Fruit fly (Drosophila melanogaster) whole organism, embryonic: Measurements from ENCODE around the gene CG14647.

Experiments used
- ATbp ChIP-seq: fragments of 200-800 bp; sonication (Bioruptor generic); optimal IDR thresholded peaks from 2 replicates; lab custom pipeline; 2017; ENCODE audit warnings: missing biosample characterization, mild to moderate bottlenecking, missing genetic modification characterization, missing genetic modification reagents
- Bgb ChIP-seq: fragments of 200-800 bp; sonication (Bioruptor generic); IDR thresholded peaks from 2 replicates; pipeline ENCODE4 v1.3.6; 2022; ENCODE audit warnings: missing biosample characterization, missing genetic modification characterization; ENCODE audit not compliant: partially characterized antibody
- Blimp-1 ChIP-seq: fragments of 200-800 bp; sonication (Bioruptor generic); optimal IDR thresholded peaks from 3 replicates; lab custom pipeline; 2018; ENCODE audit warnings: missing biosample characterization, missing genetic modification characterization, mild to moderate bottlenecking, moderate library complexity, missing genetic modification reagents
- C15 ChIP-seq: fragments of 200-800 bp; sonication (Bioruptor generic); IDR thresholded peaks from 3 replicates; pipeline ENCODE4 v1.3.6; 2022; ENCODE audit warnings: missing biosample characterization, missing genetic modification characterization
- CG12219 ChIP-seq: fragments of 200-800 bp; sonication (Bioruptor generic); optimal IDR thresholded peaks from 3 replicates; lab custom pipeline; 2018; ENCODE audit warnings: missing biosample characterization, mild to moderate bottlenecking, missing genetic modification characterization
- CG12236 ChIP-seq: fragments of 200-800 bp; sonication (Bioruptor generic); optimal IDR thresholded peaks from 2 replicates; lab custom pipeline; 2016; ENCODE audit warnings: missing biosample characterization, missing genetic modification characterization
- CG12299 ChIP-seq: fragments of 200-800 bp; sonication (Bioruptor generic); optimal IDR thresholded peaks from 2 replicates; lab custom pipeline; 2018; ENCODE audit warnings: missing biosample characterization, mild to moderate bottlenecking, missing genetic modification characterization
- CG1233 ChIP-seq: fragments of 200-800 bp; sonication (Bioruptor generic); optimal IDR thresholded peaks from 4 replicates; lab custom pipeline; 2018; ENCODE audit warnings: missing biosample characterization, mild to moderate bottlenecking, missing genetic modification characterization
- CG14441 ChIP-seq: fragments of 200-800 bp; sonication (Bioruptor generic); IDR thresholded peaks from 2 replicates; pipeline ENCODE4 v1.3.6; 2022; ENCODE audit warnings: missing biosample characterization, missing genetic modification characterization
- CG14667 ChIP-seq: fragments of 200-800 bp; sonication (Bioruptor generic); IDR thresholded peaks from 2 replicates; pipeline ENCODE4 v1.3.6; 2022; ENCODE audit warnings: missing biosample characterization, missing genetic modification characterization
- CG16813 ChIP-seq: fragments of 200-800 bp; sonication (Bioruptor generic); IDR thresholded peaks from 3 replicates; pipeline ENCODE4 v1.3.6; 2022; ENCODE audit warnings: missing biosample characterization, missing genetic modification characterization; ENCODE audit not compliant: partially characterized antibody
- CG16863 ChIP-seq: fragments of 200-800 bp; sonication (Bioruptor generic); optimal IDR thresholded peaks from 3 replicates; lab custom pipeline; 2016; ENCODE audit warnings: missing biosample characterization, missing genetic modification characterization
- CG17361 ChIP-seq: fragments of 200-800 bp; sonication (Bioruptor generic); IDR thresholded peaks from 3 replicates; pipeline ENCODE4 v1.3.6; 2022; ENCODE audit warnings: missing biosample characterization, missing genetic modification characterization
- CG1832 ChIP-seq: fragments of 200-800 bp; sonication (Bioruptor generic); optimal IDR thresholded peaks from 2 replicates; lab custom pipeline; 2017; ENCODE audit warnings: missing biosample characterization, mild to moderate bottlenecking, missing genetic modification characterization, inconsistent platforms
- CG18619 ChIP-seq: fragments of 200-800 bp; sonication (Bioruptor generic); optimal IDR thresholded peaks from 3 replicates; lab custom pipeline; 2017; ENCODE audit warnings: missing biosample characterization, mild to moderate bottlenecking, missing genetic modification characterization
- CG2678 ChIP-seq: fragments of 200-800 bp; sonication (Bioruptor generic); optimal IDR thresholded peaks from 3 replicates; lab custom pipeline; 2019; ENCODE audit warnings: missing biosample characterization, mild to moderate bottlenecking, missing genetic modification characterization, moderate library complexity
- CG32767 ChIP-seq: fragments of 200-800 bp; sonication (Bioruptor generic); IDR thresholded peaks from 2 replicates; pipeline ENCODE4 v1.3.6; 2022; ENCODE audit warnings: missing biosample characterization, missing genetic modification characterization
- CG3281 ChIP-seq: fragments of 200-800 bp; sonication (Bioruptor generic); optimal IDR thresholded peaks from 3 replicates; lab custom pipeline; 2017; ENCODE audit warnings: missing biosample characterization, mild to moderate bottlenecking, missing genetic modification characterization
- CG3407 ChIP-seq: fragments of 200-800 bp; sonication (Bioruptor generic); optimal IDR thresholded peaks from 2 replicates; lab custom pipeline; 2018; ENCODE audit warnings: missing biosample characterization, mild to moderate bottlenecking, missing genetic modification characterization
- CG42726 ChIP-seq: fragments of 200-800 bp; sonication (Bioruptor generic); IDR thresholded peaks from 2 replicates; pipeline ENCODE4 v1.3.6; 2022; ENCODE audit warnings: missing biosample characterization, missing genetic modification characterization; ENCODE audit not compliant: partially characterized antibody
- CG7271 ChIP-seq: fragments of 200-800 bp; sonication (Bioruptor generic); optimal IDR thresholded peaks from 2 replicates; lab custom pipeline; 2018; ENCODE audit warnings: missing biosample characterization, mild to moderate bottlenecking, missing genetic modification characterization, moderate library complexity
- CG7839 ChIP-seq: fragments of 200-800 bp; sonication (Bioruptor generic); optimal IDR thresholded peaks from 3 replicates; lab custom pipeline; 2018; ENCODE audit warnings: missing biosample characterization, mild to moderate bottlenecking, missing genetic modification characterization, moderate library complexity
- CG8281 ChIP-seq: fragments of 200-800 bp; sonication (Bioruptor generic); optimal IDR thresholded peaks from 2 replicates; lab custom pipeline; 2018; ENCODE audit warnings: missing biosample characterization, mild to moderate bottlenecking, missing genetic modification characterization, moderate library complexity
- CHES-1-like ChIP-seq: fragments of 200-800 bp; sonication (Bioruptor generic); optimal IDR thresholded peaks from 2 replicates; lab custom pipeline; 2016; ENCODE audit warnings: missing biosample characterization, missing genetic modification characterization
- Ets65A ChIP-seq: fragments of 200-800 bp; sonication (Bioruptor generic); peaks from one replicate; lab custom pipeline; 2016; ENCODE audit warnings: missing biosample characterization, missing genetic modification characterization
- Meics ChIP-seq: fragments of 200-800 bp; sonication (Bioruptor generic); optimal IDR thresholded peaks from 2 replicates; lab custom pipeline; 2017; ENCODE audit warnings: missing biosample characterization, mild to moderate bottlenecking, missing genetic modification characterization
- NfI ChIP-seq: fragments of 200-800 bp; sonication (Bioruptor generic); optimal IDR thresholded peaks from 3 replicates; lab custom pipeline; 2018; ENCODE audit warnings: missing biosample characterization, mild to moderate bottlenecking, missing genetic modification characterization, moderate library complexity
- Side ChIP-seq: fragments of 200-800 bp; sonication (Bioruptor generic); optimal IDR thresholded peaks from 2 replicates; lab custom pipeline; 2016; ENCODE audit warnings: missing biosample characterization, missing genetic modification characterization
- Spps ChIP-seq: fragments of 200-800 bp; sonication (Bioruptor generic); optimal IDR thresholded peaks from 2 replicates; lab custom pipeline; 2018; ENCODE audit warnings: missing biosample characterization, mild to moderate bottlenecking, missing genetic modification characterization
- Usf ChIP-seq: fragments of 200-800 bp; sonication (Bioruptor generic); optimal IDR thresholded peaks from 2 replicates; lab custom pipeline; 2017; ENCODE audit warnings: missing genotype, missing biosample characterization, missing genetic modification characterization
- Xrp1 ChIP-seq: fragments of 200-800 bp; sonication (Bioruptor generic); IDR thresholded peaks from 2 replicates; pipeline ENCODE4 v1.3.6; 2022; ENCODE audit warnings: missing biosample characterization, missing genetic modification characterization
- ap ChIP-seq: fragments of 200-800 bp; sonication (Bioruptor generic); IDR thresholded peaks from 2 replicates; pipeline ENCODE4 v1.3.6; 2022; ENCODE audit warnings: missing biosample characterization, missing genetic modification characterization
- cas ChIP-seq: fragments of 200-800 bp; sonication (Bioruptor generic); IDR thresholded peaks from 2 replicates; pipeline ENCODE4 v1.3.6; 2022; ENCODE audit warnings: missing biosample characterization, missing genetic modification characterization
- disco-r ChIP-seq: fragments of 200-800 bp; sonication (Bioruptor generic); optimal IDR thresholded peaks from 2 replicates; lab custom pipeline; 2016; ENCODE audit warnings: missing biosample characterization, missing genetic modification characterization
- dmrt99B ChIP-seq: fragments of 200-800 bp; sonication (Bioruptor generic); optimal IDR thresholded peaks from 2 replicates; lab custom pipeline; 2018; ENCODE audit warnings: missing biosample characterization, mild to moderate bottlenecking, missing genetic modification characterization, moderate library complexity
- grn ChIP-seq: fragments of 200-800 bp; sonication (Bioruptor generic); optimal IDR thresholded peaks from 3 replicates; lab custom pipeline; 2017; ENCODE audit warnings: missing biosample characterization, missing genetic modification characterization
- gsb ChIP-seq: fragments of 200-800 bp; sonication (Bioruptor generic); IDR thresholded peaks from 2 replicates; pipeline ENCODE4 v1.3.6; 2022; ENCODE audit warnings: missing biosample characterization, missing genetic modification characterization
- hkb ChIP-seq, 2 experiments: fragments of 200-800 bp in 1 of 2; fragments of >200 bp in 1 of 2; sonication (Bioruptor generic) in 1 of 2; IDR thresholded peaks in 1 of 2; optimal IDR thresholded peaks in 1 of 2; 2 replicates each; pipeline versions ENCODE4 v1.3.6 to Lab custom; 2017 to 2022; ENCODE audit warnings: missing biosample characterization in 1 of 2, missing genetic modification characterization in 1 of 2
- ind ChIP-seq: fragments of 200-800 bp; sonication (Bioruptor generic); optimal IDR thresholded peaks from 3 replicates; lab custom pipeline; 2016; ENCODE audit warnings: missing biosample characterization, missing genetic modification characterization
- pb ChIP-seq: fragments of 200-800 bp; sonication (Bioruptor generic); optimal IDR thresholded peaks from 3 replicates; lab custom pipeline; 2016; ENCODE audit warnings: missing biosample characterization, missing genetic modification characterization
- pnt ChIP-seq: fragments of 200-800 bp; sonication (Bioruptor generic); optimal IDR thresholded peaks from 3 replicates; lab custom pipeline; 2016; ENCODE audit warnings: missing biosample characterization, missing genetic modification characterization
- sd ChIP-seq: fragments of 200-800 bp; sonication (Bioruptor generic); optimal IDR thresholded peaks from 3 replicates; lab custom pipeline; 2018; ENCODE audit warnings: missing biosample characterization, mild to moderate bottlenecking, missing genetic modification characterization, moderate library complexity
- sens-2 ChIP-seq: fragments of 200-800 bp; sonication (Bioruptor generic); IDR thresholded peaks from 2 replicates; pipeline ENCODE4 v1.3.6; 2022; ENCODE audit warnings: missing biosample characterization, missing genetic modification characterization
- seq ChIP-seq: fragments of 200-800 bp; sonication (Bioruptor generic); IDR thresholded peaks from 2 replicates; pipeline ENCODE4 v1.3.6; 2022; ENCODE audit warnings: missing biosample characterization, missing genetic modification characterization
- sima ChIP-seq: fragments of 200-800 bp; sonication (Bioruptor generic); optimal IDR thresholded peaks from 2 replicates; lab custom pipeline; 2016; ENCODE audit warnings: missing biosample characterization, missing genetic modification characterization
- tna ChIP-seq: fragments of 200-800 bp; sonication (Bioruptor generic); IDR thresholded peaks from 2 replicates; pipeline ENCODE4 v1.3.6; 2022; ENCODE audit warnings: missing biosample characterization, missing genetic modification characterization; ENCODE audit not compliant: partially characterized antibody
- trh ChIP-seq: fragments of 200-800 bp; sonication (Bioruptor generic); optimal IDR thresholded peaks from 2 replicates; lab custom pipeline; 2016; ENCODE audit warnings: missing biosample characterization, missing genetic modification characterization
- wor ChIP-seq: fragments of 200-800 bp; sonication (Bioruptor generic); IDR thresholded peaks from 2 replicates; pipeline ENCODE4 v1.3.6; 2022; ENCODE audit warnings: missing biosample characterization, missing genetic modification characterization
- zf30C ChIP-seq: fragments of 200-800 bp; sonication (Bioruptor generic); optimal IDR thresholded peaks from 3 replicates; lab custom pipeline; 2018; ENCODE audit warnings: missing biosample characterization, mild to moderate bottlenecking, missing genetic modification characterization

The CG14647 gene

dm6 chr3R:4381079-4381919 lies 19.0 kb upstream of the CG14647 start, which contains the start of gene Cont (continued):
- TF ChIP-seq dmrt99B (tag; lab: Kevin White, UChicago): no peak
- no peak for TF ChIP-seq CG12299
- no peak for TF ChIP-seq CG14667
- TF ChIP-seq CG32767: no peak
- TF ChIP-seq ap: no peak
- no peak for TF ChIP-seq Ets65A
- no peak for TF ChIP-seq CG12219 (GFP tag; lab: Kevin White, UChicago)
- peak; percentile 97 for TF ChIP-seq Bgb (GFP tag; lab: Robert Waterston, UW)
- TF ChIP-seq CG3407 (GFP tag; lab: Kevin White, UChicago): no peak
- TF ChIP-seq tna (GFP tag; lab: Robert Waterston, UW): peak; percentile 94
- no peak for TF ChIP-seq NfI (GFP tag; lab: Kevin White, UChicago)
- no peak for TF ChIP-seq sens-2
- TF ChIP-seq wor (GFP tag; lab: Robert Waterston, UW): no peak
- no peak for TF ChIP-seq ind (GFP tag; lab: Kevin White, UChicago)
- TF ChIP-seq zf30C (GFP tag; lab: Kevin White, UChicago): no peak
- no peak for TF ChIP-seq CG16863 (GFP tag; lab: Kevin White, UChicago)
- TF ChIP-seq CG12236 (GFP tag; lab: Kevin White, UChicago): no peak
- TF ChIP-seq Blimp-1 (GFP tag; lab: Kevin White, UChicago): no peak
- TF ChIP-seq C15: no peak
- peak; percentile 93 for TF ChIP-seq CG42726 (GFP tag; lab: Robert Waterston, UW)
- no peak for TF ChIP-seq Meics (GFP tag; lab: Kevin White, UChicago)
- no peak for TF ChIP-seq CG2678 (tag; lab: Kevin White, UChicago)
- no peak for TF ChIP-seq CG1233 (GFP tag; lab: Kevin White, UChicago)
- no peak for TF ChIP-seq grn (GFP tag; lab: Kevin White, UChicago)
- TF ChIP-seq Xrp1 (GFP tag; lab: Robert Waterston, UW): 0 out of 2 replicates have a peak, but pooled peaks have one; percentile 21
- TF ChIP-seq seq: no peak
- no peak for TF ChIP-seq Usf (GFP tag; lab: Kevin White, UChicago)
- no peak for TF ChIP-seq pb
- no peak for TF ChIP-seq gsb
- TF ChIP-seq pnt: no peak
- TF ChIP-seq CG7839: no peak
- TF ChIP-seq CG1832 (GFP tag; lab: Kevin White, UChicago): no peak
- TF ChIP-seq sd: no peak
- no peak for TF ChIP-seq cas
- peak; percentile 93 for TF ChIP-seq CG16813 (GFP tag; lab: Robert Waterston, UW)
- no peak for TF ChIP-seq Side
- no peak for TF ChIP-seq trh (GFP tag; lab: Kevin White, UChicago)
- TF ChIP-seq Spps (tag; lab: Kevin White, UChicago): no peak
- TF ChIP-seq CG8281 (tag; lab: Kevin White, UChicago): no peak
- TF ChIP-seq ATbp: no peak
- TF ChIP-seq CG3281 (GFP tag; lab: Kevin White, UChicago): no peak
- no peak for TF ChIP-seq disco-r
- TF ChIP-seq hkb (optimal IDR thresholded peaks at IDR 0.05; lab: Kevin White, UChicago): no peak
- no peak for TF ChIP-seq hkb (GFP tag; IDR thresholded peaks at IDR 0.05; lab: Robert Waterston, UW)
- no peak for TF ChIP-seq CG7271 (tag; lab: Kevin White, UChicago)
- TF ChIP-seq CG17361: 0 out of 3 replicates have a peak, but pooled peaks have one; percentile 10
- no peak for TF ChIP-seq CG14441
- no peak for TF ChIP-seq CHES-1-like
- TF ChIP-seq CG18619: no peak
- no peak for TF ChIP-seq sima (GFP tag; lab: Kevin White, UChicago)
